Worm (Caenorhabditis elegans) whole organism, late embryonic: ENCODE data around the gene C44C10.3.
A peak's percentile ranks its signal among the peaks of the same experiment; 100 is the strongest.

Source experiments
- F13H6.1 ChIP-seq: sonication (generic microtip); optimal IDR thresholded peaks from 2 replicates; lab custom pipeline; 2016; ENCODE audit warnings: missing genetic modification characterization, missing compliant biosample characterization
- K02D7.2 ChIP-seq: sonication (generic microtip); optimal IDR thresholded peaks from 2 replicates; lab custom pipeline; 2017; ENCODE audit warnings: mild to moderate bottlenecking, missing genetic modification characterization, missing compliant biosample characterization
- K09A11.1 ChIP-seq: sonication (generic microtip); optimal IDR thresholded peaks from 2 replicates; lab custom pipeline; 2017; ENCODE audit warnings: antibody characterized with exemption, mild to moderate bottlenecking, missing genetic modification characterization, missing compliant biosample characterization; ENCODE audit not compliant: insufficient read depth
- T23F11.4 ChIP-seq: fragments of 200-800 bp; sonication (Bioruptor generic); optimal IDR thresholded peaks from 2 replicates; lab custom pipeline; 2018; ENCODE audit warnings: mild to moderate bottlenecking, missing genetic modification characterization, missing compliant biosample characterization
- ahr-1 ChIP-seq: sonication (generic microtip); optimal IDR thresholded peaks from 2 replicates; lab custom pipeline; 2016; ENCODE audit warnings: missing genetic modification characterization, missing compliant biosample characterization
- ceh-14 ChIP-seq: sonication (generic microtip); optimal IDR thresholded peaks from 2 replicates; lab custom pipeline; 2016; ENCODE audit warnings: missing genotype, missing genetic modification characterization, missing compliant biosample characterization
- ceh-19 ChIP-seq: fragments of 200-800 bp; sonication (Bioruptor generic); optimal IDR thresholded peaks from 2 replicates; lab custom pipeline; 2018; ENCODE audit warnings: mild to moderate bottlenecking, missing genetic modification characterization, missing compliant biosample characterization
- ceh-31 ChIP-seq: sonication (generic microtip); optimal IDR thresholded peaks from 2 replicates; lab custom pipeline; 2016; ENCODE audit warnings: missing genetic modification characterization, missing compliant biosample characterization
- ceh-34 ChIP-seq: sonication (generic microtip); optimal IDR thresholded peaks from 2 replicates; lab custom pipeline; 2016; ENCODE audit warnings: mild to moderate bottlenecking, missing genetic modification characterization, missing compliant biosample characterization
- ceh-48 ChIP-seq: sonication (generic microtip); optimal IDR thresholded peaks from 2 replicates; lab custom pipeline; 2016; ENCODE audit warnings: missing genetic modification characterization, inconsistent platforms, missing compliant biosample characterization
- ceh-6 ChIP-seq: fragments of 200-800 bp; sonication (Bioruptor generic); optimal IDR thresholded peaks from 2 replicates; lab custom pipeline; 2018; ENCODE audit warnings: mild to moderate bottlenecking, missing genetic modification characterization, missing compliant biosample characterization
- che-1 ChIP-seq: sonication (generic microtip); optimal IDR thresholded peaks from 2 replicates; lab custom pipeline; 2016; ENCODE audit warnings: mild to moderate bottlenecking, missing genetic modification characterization, missing compliant biosample characterization
- dve-1 ChIP-seq: sonication (generic microtip); optimal IDR thresholded peaks from 2 replicates; lab custom pipeline; 2017; ENCODE audit warnings: antibody characterized with exemption, mild to moderate bottlenecking, missing genetic modification characterization, missing compliant biosample characterization
- elt-2 ChIP-seq: sonication (generic microtip); optimal IDR thresholded peaks from 2 replicates; lab custom pipeline; 2016; ENCODE audit warnings: missing genetic modification reagents, missing genetic modification characterization, missing compliant biosample characterization
- fax-1 ChIP-seq: sonication (generic microtip); optimal IDR thresholded peaks from 2 replicates; lab custom pipeline; 2016; ENCODE audit warnings: missing genotype, missing genetic modification characterization, missing compliant biosample characterization
- fkh-6 ChIP-seq: sonication (generic microtip); optimal IDR thresholded peaks from 2 replicates; lab custom pipeline; 2016; ENCODE audit warnings: missing genetic modification characterization, missing compliant biosample characterization
- gmeb-2 ChIP-seq: sonication (generic microtip); optimal IDR thresholded peaks from 2 replicates; lab custom pipeline; 2016; ENCODE audit warnings: missing genetic modification characterization, inconsistent platforms, missing compliant biosample characterization
- hlh-13 ChIP-seq: fragments of 200-800 bp; sonication (Bioruptor generic); optimal IDR thresholded peaks from 2 replicates; lab custom pipeline; 2018; ENCODE audit warnings: mild to moderate bottlenecking, missing genetic modification characterization, missing compliant biosample characterization
- hlh-6 ChIP-seq: sonication (generic microtip); optimal IDR thresholded peaks from 2 replicates; lab custom pipeline; 2016; ENCODE audit warnings: missing genotype, missing genetic modification characterization, missing compliant biosample characterization
- lin-11 ChIP-seq: fragments of 200-800 bp; sonication (Bioruptor generic); optimal IDR thresholded peaks from 2 replicates; lab custom pipeline; 2018; ENCODE audit warnings: mild to moderate bottlenecking, missing genetic modification characterization, missing compliant biosample characterization
- madf-2 ChIP-seq: sonication (generic microtip); optimal IDR thresholded peaks from 2 replicates; lab custom pipeline; 2017; ENCODE audit warnings: missing genetic modification characterization, missing compliant biosample characterization
- mec-3 ChIP-seq: sonication (generic microtip); optimal IDR thresholded peaks from 2 replicates; lab custom pipeline; 2016; ENCODE audit warnings: borderline replicate concordance, missing genetic modification characterization, missing compliant biosample characterization
- nfya-1 ChIP-seq: sonication (generic microtip); optimal IDR thresholded peaks from 2 replicates; lab custom pipeline; 2017; ENCODE audit warnings: missing genetic modification characterization, mild to moderate bottlenecking, missing compliant biosample characterization, antibody characterized with exemption, moderate library complexity
- nhr-232 ChIP-seq: sonication (generic microtip); optimal IDR thresholded peaks from 2 replicates; lab custom pipeline; 2016; ENCODE audit warnings: missing genetic modification characterization, missing compliant biosample characterization
- npax-4 ChIP-seq: sonication (generic microtip); optimal IDR thresholded peaks from 2 replicates; lab custom pipeline; 2016; ENCODE audit warnings: missing genetic modification characterization, missing compliant biosample characterization
- pat-9 ChIP-seq: fragments of 200-800 bp; sonication (Bioruptor generic); optimal IDR thresholded peaks from 2 replicates; lab custom pipeline; 2018; ENCODE audit warnings: mild to moderate bottlenecking, missing genetic modification characterization, moderate library complexity, missing compliant biosample characterization
- pax-1 ChIP-seq: fragments of 150-350 bp; optimal IDR thresholded peaks from 2 replicates; lab custom pipeline; 2014; ENCODE audit warnings: missing biosample characterization, missing genetic modification characterization
- pha-2 ChIP-seq: sonication (generic microtip); optimal IDR thresholded peaks from 2 replicates; lab custom pipeline; 2017; ENCODE audit warnings: mild to moderate bottlenecking, missing genetic modification characterization, missing compliant biosample characterization
- ref-2 ChIP-seq: sonication (generic microtip); optimal IDR thresholded peaks from 2 replicates; lab custom pipeline; 2016; ENCODE audit warnings: missing genetic modification characterization, missing compliant biosample characterization
- tbx-2 ChIP-seq: sonication (generic microtip); optimal IDR thresholded peaks from 2 replicates; lab custom pipeline; 2016; ENCODE audit warnings: missing genetic modification characterization, missing compliant biosample characterization
- tbx-7 ChIP-seq: sonication (generic microtip); optimal IDR thresholded peaks from 2 replicates; lab custom pipeline; 2016; ENCODE audit warnings: missing genotype, missing genetic modification characterization, missing compliant biosample characterization
- ttx-3 ChIP-seq: sonication (generic microtip); optimal IDR thresholded peaks from 2 replicates; lab custom pipeline; 2016; ENCODE audit warnings: missing genetic modification reagents, missing genetic modification characterization, missing compliant biosample characterization
- unc-3 ChIP-seq, 2 experiments: fragments of 200-800 bp in 1 of 2; sonication (Bioruptor generic) in 1 of 2; sonication (generic microtip) in 1 of 2; conservative IDR thresholded peaks in 1 of 2; optimal IDR thresholded peaks in 1 of 2; 2 replicates each; pipeline versions ENCODE4 v1.3.6 to Lab custom; 2016 to 2022; ENCODE audit warnings: missing compliant biosample characterization in 2 of 2, missing genetic modification characterization in 2 of 2, missing genetic modification reagents in 1 of 2
- unc-42 ChIP-seq: sonication (generic microtip); optimal IDR thresholded peaks from 2 replicates; lab custom pipeline; 2016; ENCODE audit warnings: missing genotype, missing genetic modification characterization, missing compliant biosample characterization
- unc-55 ChIP-seq: sonication (generic microtip); optimal IDR thresholded peaks from 2 replicates; lab custom pipeline; 2017; ENCODE audit warnings: missing biosample characterization, missing genetic modification reagents, missing genetic modification characterization
- zip-5 ChIP-seq: sonication (generic microtip); optimal IDR thresholded peaks from 2 replicates; lab custom pipeline; 2016; ENCODE audit warnings: missing genetic modification characterization, missing compliant biosample characterization

C44C10.3 gene

DNA sequence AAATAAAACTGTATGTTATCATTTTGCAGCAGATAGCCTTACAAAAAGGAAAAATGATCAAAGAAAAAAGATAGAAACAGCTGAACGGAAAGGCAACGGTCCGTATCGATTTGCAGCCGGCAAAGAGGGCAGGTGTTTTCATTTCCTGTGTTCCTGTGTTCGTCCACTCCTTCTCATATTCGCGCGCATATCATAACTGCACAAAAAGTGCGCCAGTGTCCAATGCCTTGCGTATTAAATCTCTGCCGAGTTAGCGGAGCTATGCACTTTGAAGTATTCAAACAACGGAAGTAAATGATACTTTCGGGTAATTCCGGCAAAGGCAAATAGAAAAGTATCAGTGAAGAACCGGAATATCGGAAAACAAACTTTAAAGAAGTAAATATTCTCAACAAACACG is 39.8 kb upstream of the C44C10.3 start:
- TF ChIP-seq T23F11.4 (no peak), ceh-19 (GFP tag; lab: Kevin White, UChicago) (peak; percentile 4), madf-2 (tag; lab: Kevin White, UChicago) (no peak), nhr-232 (tag; lab: Kevin White, UChicago) (peak; percentile 2), dve-1 (tag; lab: Kevin White, UChicago) (no peak), ceh-34 (peak; percentile 31), tbx-2 (tag; lab: Kevin White, UChicago) (peak; percentile 10), che-1 (peak; percentile 18), pax-1 (no peak), ceh-6 (GFP tag; lab: Kevin White, UChicago) (peak; percentile 47), lin-11 (tag; lab: Kevin White, UChicago) (no peak), F13H6.1 (no peak), elt-2 (peak; percentile 48)
- TF ChIP-seq, all 69 proteins: peak for 7

DNA sequence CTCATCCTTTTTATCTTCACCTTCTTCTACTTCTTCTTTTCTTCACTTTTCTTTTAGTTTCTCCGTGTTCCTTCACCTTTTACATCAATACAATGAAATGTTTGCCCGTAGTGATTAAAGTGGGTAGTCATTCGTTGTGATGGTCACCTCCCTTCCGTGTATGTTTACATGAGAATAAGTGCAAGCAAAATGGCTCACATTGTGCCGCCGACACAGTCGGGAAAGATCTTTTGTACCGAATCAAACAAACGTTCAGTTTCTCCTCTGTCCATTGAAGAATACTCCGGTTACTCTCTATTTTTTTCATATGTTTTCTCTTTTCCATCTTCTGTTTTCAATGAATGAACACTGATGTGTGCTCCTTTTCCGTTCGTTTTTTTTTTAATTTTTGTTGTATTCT is 38.2 kb upstream of the C44C10.3 start:
- TF ChIP-seq npax-4 (tag; lab: Kevin White, UChicago) (no peak), K02D7.2 (tag; lab: Kevin White, UChicago) (no peak), ahr-1 (no peak)

DNA sequence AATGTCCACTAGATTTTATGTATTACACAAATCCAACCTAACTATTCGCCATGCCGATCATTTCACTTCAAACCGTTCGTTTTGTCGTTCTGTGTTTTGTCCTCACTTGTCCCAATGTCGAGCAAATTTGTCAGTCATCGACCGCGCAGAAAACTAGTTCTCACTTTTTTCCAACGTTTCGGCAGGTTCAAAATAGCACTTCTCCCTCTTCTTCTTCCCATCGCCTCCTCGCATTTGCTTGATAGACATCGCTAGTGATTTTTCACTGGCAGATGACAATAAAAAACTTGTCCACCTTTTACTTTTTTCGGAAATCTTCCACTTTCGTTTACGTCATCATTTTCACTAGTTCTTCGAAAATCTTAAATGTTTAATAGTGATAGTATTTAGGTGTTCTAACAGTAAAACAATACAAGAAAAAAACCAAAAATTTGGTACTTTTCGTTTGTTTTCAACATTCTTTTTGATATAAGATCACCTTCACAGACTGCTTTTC is 36.8 kb upstream of the C44C10.3 start:
- TF ChIP-seq ceh-48 (tag; lab: Kevin White, UChicago) (no peak), hlh-6 (tag; lab: Kevin White, UChicago) (no peak), tbx-7 (tag; lab: Kevin White, UChicago) (no peak), ceh-34 (no peak), npax-4 (tag; lab: Kevin White, UChicago) (no peak), ceh-19 (GFP tag; lab: Kevin White, UChicago) (no peak), hlh-13 (GFP tag; lab: Kevin White, UChicago) (no peak), fkh-6 (no peak), ceh-14 (tag; lab: Kevin White, UChicago) (no peak), unc-55 (GFP tag; lab: Kevin White, UChicago) (no peak), mec-3 (tag; lab: Kevin White, UChicago) (no peak), zip-5 (tag; lab: Kevin White, UChicago) (no peak), gmeb-2 (tag; lab: Kevin White, UChicago) (no peak), pha-2 (tag; lab: Kevin White, UChicago) (no peak), ref-2 (tag; lab: Kevin White, UChicago) (no peak), pat-9 (tag; lab: Kevin White, UChicago) (no peak), unc-42 (tag; lab: Kevin White, UChicago) (no peak), K09A11.1 (tag; lab: Kevin White, UChicago) (no peak), ahr-1 (no peak)

DNA sequence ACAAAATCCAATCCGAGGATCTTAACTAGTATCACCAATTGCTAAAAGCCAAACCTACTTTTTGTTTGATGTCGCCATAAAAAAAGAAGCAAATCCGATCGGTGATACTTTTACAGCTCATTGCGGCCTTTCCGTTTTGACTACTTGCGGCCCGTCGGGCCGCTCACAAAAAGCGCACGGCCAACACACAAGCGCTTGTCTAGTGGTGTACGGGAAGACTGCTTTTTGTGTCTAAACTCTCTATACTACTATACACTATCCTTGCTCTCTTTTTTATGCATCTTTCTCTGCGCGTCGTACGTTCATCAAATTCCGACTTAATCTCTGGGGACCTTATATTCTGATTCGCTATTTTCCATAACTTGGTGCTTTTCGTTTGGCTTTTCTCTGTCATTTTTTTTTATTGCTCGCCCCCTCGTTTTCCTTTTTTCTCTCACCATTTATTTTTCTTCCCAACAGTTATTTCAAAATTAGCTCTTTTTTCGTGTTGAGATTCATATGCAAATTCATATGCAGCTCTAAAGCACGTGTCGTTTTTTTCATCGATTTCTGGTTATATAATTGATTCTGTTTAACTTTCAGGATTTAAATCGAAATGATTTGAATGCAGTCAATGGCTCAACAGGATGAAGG is 35.7 kb upstream of the C44C10.3 start, which contains the start of gene noca-2:
Gene noca-2, plus strand, starts transcription at position 583 of the 633 bp plus-strand sequence.
- TF ChIP-seq ceh-31 (tag; lab: Kevin White, UChicago) (peak; percentile 24), che-1 (no peak), ttx-3 (tag; lab: Kevin White, UChicago) (no peak), hlh-13 (GFP tag; lab: Kevin White, UChicago) (no peak), unc-55 (GFP tag; lab: Kevin White, UChicago) (peak; percentile 62), unc-42 (tag; lab: Kevin White, UChicago) (peak; percentile 65), ceh-34 (peak; percentile 9), nfya-1 (tag; lab: Kevin White, UChicago) (peak; percentile 61), fax-1 (tag; lab: Kevin White, UChicago) (no peak), unc-3 (GFP tag; conservative IDR thresholded peaks at IDR 0.05; lab: Robert Waterston, UW) (no peak), unc-3 (tag; optimal IDR thresholded peaks at IDR 0.05; lab: Kevin White, UChicago) (no peak)
